Fruit fly (Drosophila melanogaster): Measurements from ENCODE around the gene CG11380.

Gene CG11380

dm6 chrX:1191008-1191407 is at the start of gene CG11380:
Gene CG11380, plus strand, starts transcription at chrX:1191308.
- no peak for TF ChIP-seq CG8478 (optimal IDR thresholded peaks at IDR 0.05)
- TF ChIP-seq CTCF (optimal IDR thresholded peaks at IDR 0.05): no peak

dm6 chrX:1142567-1143347 is 48.4 kb upstream of the CG11380 start:
- TF ChIP-seq CG8478 (optimal IDR thresholded peaks at IDR 0.05) (no peak), CTCF (optimal IDR thresholded peaks at IDR 0.05) (no peak)

- no peak for TF ChIP-seq CTCF (optimal IDR thresholded peaks at IDR 0.05)
- TF ChIP-seq CG8478 (optimal IDR thresholded peaks at IDR 0.05): no peak
These were observed 45.8 kb upstream of the CG11380 start, which contains the start of gene CG14628 for dm6 chrX:1145344-1145743. Gene CG14628, plus strand, starts transcription at chrX:1145644.

dm6 chrX:1161913-1162439 is 29.1 kb upstream of the CG11380 start, which contains the start of gene eIF4E7:
Gene eIF4E7, minus strand, starts transcription at chrX:1162389.
- TF ChIP-seq CG8478 (optimal IDR thresholded peaks at IDR 0.05): no peak
- no peak for TF ChIP-seq CTCF (optimal IDR thresholded peaks at IDR 0.05)

dm6 chrX:1170117-1170878 is 20.8 kb upstream of the CG11380 start, which contains the start of gene CG11378:
Gene CG11378, plus strand, starts transcription at chrX:1170828.
- no peak for TF ChIP-seq CTCF (optimal IDR thresholded peaks at IDR 0.05)
- no peak for TF ChIP-seq CG8478 (optimal IDR thresholded peaks at IDR 0.05)

dm6 chrX:1171018-1171417 is 20.1 kb upstream of the CG11380 start:
- no peak for TF ChIP-seq CTCF (optimal IDR thresholded peaks at IDR 0.05)
- no peak for TF ChIP-seq CG8478 (optimal IDR thresholded peaks at IDR 0.05)

dm6 chrX:1172756-1173422 is 18.2 kb upstream of the CG11380 start:
- TF ChIP-seq CTCF (optimal IDR thresholded peaks at IDR 0.05) (no peak), CG8478 (optimal IDR thresholded peaks at IDR 0.05) (no peak)

dm6 chrX:1173564-1173963 is 17.5 kb upstream of the CG11380 start:
- TF ChIP-seq CTCF (optimal IDR thresholded peaks at IDR 0.05): no peak
- TF ChIP-seq CG8478 (optimal IDR thresholded peaks at IDR 0.05): no peak

dm6 chrX:1175993-1176392 is 15.1 kb upstream of the CG11380 start, which contains the start of gene CG11384:
Gene CG11384, minus strand, starts transcription at chrX:1176035.
- TF ChIP-seq CG8478 (optimal IDR thresholded peaks at IDR 0.05) (no peak), CTCF (optimal IDR thresholded peaks at IDR 0.05) (no peak)

dm6 chrX:1179865-1180264 is 11.2 kb upstream of the CG11380 start, which contains the start of gene CG11379:
Gene CG11379, plus strand, starts transcription at chrX:1180165.
- TF ChIP-seq CTCF (optimal IDR thresholded peaks at IDR 0.05): no peak
- no peak for TF ChIP-seq CG8478 (optimal IDR thresholded peaks at IDR 0.05)

- TF ChIP-seq CTCF (optimal IDR thresholded peaks at IDR 0.05): no peak
- no peak for TF ChIP-seq CG8478 (optimal IDR thresholded peaks at IDR 0.05)
These were observed 10.2 kb upstream of the CG11380 start for dm6 chrX:1180865-1181264.

dm6 chrX:1181320-1181719 is 9.8 kb upstream of the CG11380 start, which contains the start of gene CG14627:
Gene CG14627, plus strand, starts transcription at chrX:1181620.
- TF ChIP-seq CG8478 (optimal IDR thresholded peaks at IDR 0.05): no peak
- no peak for TF ChIP-seq CTCF (optimal IDR thresholded peaks at IDR 0.05)

dm6 chrX:1183742-1184141 is 7.4 kb upstream of the CG11380 start:
- TF ChIP-seq CG8478 (optimal IDR thresholded peaks at IDR 0.05): no peak

dm6 chrX:1184478-1184877 is 6.6 kb upstream of the CG11380 start, which contains the start of gene CG14626:
Gene CG14626, plus strand, starts transcription at chrX:1184778.
- TF ChIP-seq CTCF (optimal IDR thresholded peaks at IDR 0.05) (no peak), CG8478 (optimal IDR thresholded peaks at IDR 0.05) (no peak)

dm6 chrX:1197862-1198261 is 6.8 kb downstream of the CG11380 start:
- TF ChIP-seq CG8478 (optimal IDR thresholded peaks at IDR 0.05) (no peak), CTCF (optimal IDR thresholded peaks at IDR 0.05) (no peak)

Measured in S2 (cell line).